Fruit fly (Drosophila melanogaster): ENCODE data around the gene Jhbp12.

Jhbp12 gene

DNA sequence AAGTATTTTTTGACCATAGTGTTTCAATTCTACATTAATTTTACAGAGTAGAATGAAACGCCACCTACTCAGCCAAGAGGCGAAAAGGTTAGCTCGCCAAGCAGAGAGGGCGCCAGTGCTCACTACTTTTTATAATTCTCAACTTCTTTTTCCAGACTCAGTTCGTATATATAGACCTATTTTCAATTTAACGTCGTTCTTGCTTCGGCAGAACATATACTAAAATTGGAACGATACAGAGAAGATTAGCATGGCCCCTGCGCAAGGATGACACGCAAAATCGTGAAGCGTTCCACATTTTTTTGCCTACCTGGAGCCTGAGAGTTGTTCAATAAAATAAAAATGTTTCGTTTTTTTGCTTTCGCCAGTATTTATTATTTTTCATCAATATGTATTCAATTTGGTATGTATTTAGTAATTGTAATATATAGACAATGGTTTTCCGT lies 32.4 kb downstream of the Jhbp12 start (continued):
- TF ChIP-seq lz (GFP tag; optimal IDR thresholded peaks at IDR 0.05) (peak; percentile 56), CG11902 (GFP tag; optimal IDR thresholded peaks at IDR 0.05) (peak; percentile 12), CG9139 (GFP tag; optimal IDR thresholded peaks at IDR 0.05) (peak; percentile 52), CG3032 (tag; optimal IDR thresholded peaks at IDR 0.05) (peak; percentile 1)

DNA sequence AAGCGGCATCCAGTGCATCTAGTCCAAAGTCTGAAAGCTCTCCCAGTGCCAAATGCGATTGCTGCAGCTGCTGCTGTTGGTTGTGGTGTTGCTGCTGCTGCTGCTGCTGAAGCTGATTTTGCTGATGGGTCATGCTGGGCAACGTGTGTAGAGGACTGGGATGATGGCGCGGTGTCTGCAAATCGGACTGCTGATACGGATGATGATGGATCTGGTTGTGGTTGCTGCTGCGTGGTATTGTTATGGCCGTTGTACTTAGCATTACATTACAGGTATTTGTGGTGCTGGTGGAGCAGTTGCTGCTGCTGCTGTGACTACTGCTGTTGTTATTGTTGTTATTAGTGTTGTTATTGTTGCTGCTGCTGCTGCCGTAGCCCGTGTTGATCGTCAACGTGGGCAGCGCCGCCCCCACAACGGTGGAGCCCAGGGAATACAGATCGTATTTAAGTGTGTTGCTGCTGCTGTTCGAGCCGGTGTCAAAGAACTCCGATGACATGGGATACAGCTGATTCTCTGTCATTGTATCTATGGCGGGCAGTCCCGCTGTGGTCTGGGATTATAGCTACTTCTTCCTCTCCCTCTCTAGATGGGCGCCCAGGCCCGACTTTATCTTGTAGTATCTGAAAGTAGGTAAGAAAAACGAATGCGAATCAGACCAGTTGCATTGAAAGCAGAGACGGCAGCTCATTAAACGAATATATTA lies 37.9 kb downstream of the Jhbp12 start:
- TF ChIP-seq Eip78C (GFP tag) (peak; percentile 8), acj6 (GFP tag; optimal IDR thresholded peaks at IDR 0.05) (no peak), CG6808 (GFP tag; optimal IDR thresholded peaks at IDR 0.05) (peak; percentile 17), dsx (GFP tag; optimal IDR thresholded peaks at IDR 0.05; ENCODE audit: poor library complexity, severe bottlenecking) (peak; percentile 3), Hr39 (GFP tag; optimal IDR thresholded peaks at IDR 0.05) (no peak), Met (GFP tag; optimal IDR thresholded peaks at IDR 0.05) (no peak), esn (GFP tag; optimal IDR thresholded peaks at IDR 0.05) (no peak), fd85E (GFP tag; optimal IDR thresholded peaks at IDR 0.05) (no peak), Ets96B (tag; optimal IDR thresholded peaks at IDR 0.05) (no peak)

DNA sequence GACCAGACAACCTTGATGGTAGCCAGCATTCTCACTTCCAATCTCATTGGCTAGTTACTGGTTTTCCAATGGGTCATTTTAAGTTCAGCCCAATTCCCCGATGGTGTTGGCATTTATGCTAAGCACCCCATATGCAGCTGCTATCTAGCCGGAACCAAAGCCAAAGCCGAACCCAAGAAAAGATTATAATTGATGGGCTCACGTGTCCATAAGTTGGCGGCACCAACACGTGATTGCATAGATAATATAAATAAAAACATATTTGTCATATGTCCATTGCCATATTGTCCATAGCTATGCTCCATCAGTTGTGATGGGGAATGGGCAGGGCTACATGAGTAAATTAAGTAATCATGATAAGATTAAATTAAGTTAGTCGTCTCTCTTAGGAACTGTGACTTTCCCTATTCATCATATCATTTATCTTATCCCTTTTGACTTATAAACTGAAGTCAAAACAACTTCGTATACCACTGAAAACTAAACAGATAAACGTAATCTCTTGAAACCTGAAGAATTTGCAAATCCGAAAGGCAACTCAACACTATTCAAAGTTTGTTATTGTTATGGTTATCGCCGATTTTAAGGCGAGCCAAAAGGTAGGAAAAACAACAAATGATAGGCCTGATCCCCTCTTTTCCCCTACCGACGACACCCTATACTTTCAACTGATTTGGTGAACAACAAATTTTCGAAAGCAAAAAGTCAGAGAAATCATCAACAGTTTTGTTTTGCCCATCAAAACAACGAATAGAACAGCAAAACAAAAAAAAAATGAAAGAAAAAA lies 38.6 kb downstream of the Jhbp12 start:
- TF ChIP-seq fkh (GFP tag; optimal IDR thresholded peaks at IDR 0.05), result no peak
- no peak for TF ChIP-seq salr (GFP tag; optimal IDR thresholded peaks at IDR 0.05)
- TF ChIP-seq net (GFP tag; optimal IDR thresholded peaks at IDR 0.05), result no peak
- TF ChIP-seq OdsH (GFP tag; optimal IDR thresholded peaks at IDR 0.05), result no peak
- no peak for TF ChIP-seq CG11902 (GFP tag; optimal IDR thresholded peaks at IDR 0.05)
- no peak for TF ChIP-seq CG10631 (GFP tag; optimal IDR thresholded peaks at IDR 0.05)
- no peak for TF ChIP-seq CG9139 (GFP tag; optimal IDR thresholded peaks at IDR 0.05)
- TF ChIP-seq Eip75B (GFP tag; optimal IDR thresholded peaks at IDR 0.05), result no peak
- no peak for TF ChIP-seq CG15336 (GFP tag; IDR thresholded peaks at IDR 0.05)
- no peak for TF ChIP-seq fd59A (GFP tag; optimal IDR thresholded peaks at IDR 0.05)
- TF ChIP-seq achi (GFP tag; optimal IDR thresholded peaks at IDR 0.05), result no peak
- no peak for TF ChIP-seq CG11762 (GFP tag; optimal IDR thresholded peaks at IDR 0.05; ENCODE audit: insufficient read depth)

DNA sequence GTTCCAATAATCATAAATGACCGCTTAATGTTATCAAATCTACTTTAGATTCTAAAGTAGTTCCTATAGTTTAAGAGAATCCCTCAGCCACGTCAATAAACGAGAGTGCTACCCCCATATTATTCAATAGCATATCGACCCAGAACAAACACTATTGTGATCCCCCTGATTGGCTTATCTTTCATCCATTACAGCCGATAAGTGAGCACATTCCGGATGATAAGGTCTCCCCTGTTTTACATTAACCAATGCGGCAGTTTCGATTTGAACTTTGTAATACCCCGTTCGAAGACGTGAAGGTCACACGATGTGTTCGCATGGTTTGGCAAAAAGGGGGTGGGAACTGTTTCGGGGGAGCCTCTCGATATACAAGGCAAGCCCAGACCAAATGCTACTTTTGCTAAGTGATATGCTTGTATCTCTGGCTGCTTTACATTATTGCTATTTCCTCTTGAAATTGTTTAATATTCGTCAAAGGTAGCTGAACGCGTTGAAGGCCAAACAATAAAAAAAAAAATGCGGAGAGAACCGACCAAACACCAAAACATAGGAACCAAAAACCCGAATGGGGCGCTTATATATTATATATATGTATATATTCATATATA lies 39.7 kb downstream of the Jhbp12 start:
- TF ChIP-seq fd59A (GFP tag; optimal IDR thresholded peaks at IDR 0.05) (no peak), Eip78C (GFP tag) (no peak)

DNA sequence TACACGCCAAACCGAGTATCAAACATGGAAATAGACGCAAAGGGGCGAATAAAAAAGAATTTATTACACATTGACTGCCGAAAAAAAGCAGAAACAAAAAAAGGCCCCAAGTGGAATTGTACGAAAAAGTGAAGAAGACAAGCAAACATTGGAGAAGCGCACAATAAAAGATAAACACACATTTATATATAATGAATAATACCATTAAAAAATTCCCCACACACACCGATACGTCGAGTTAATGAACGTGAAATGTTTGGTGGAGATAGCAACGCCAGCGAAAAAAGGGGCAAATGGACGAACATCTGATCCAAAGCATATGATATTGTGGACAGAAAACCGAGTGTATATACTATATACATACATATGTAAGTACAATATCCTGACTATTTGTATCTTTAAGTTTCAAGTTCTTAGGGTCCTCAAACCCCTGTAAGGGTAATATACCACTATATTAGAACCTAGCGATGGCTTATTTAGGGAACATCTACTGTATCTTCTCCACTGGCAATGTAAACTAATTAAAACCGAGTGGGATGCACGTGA lies 40.3 kb downstream of the Jhbp12 start:
- TF ChIP-seq vri (GFP tag; optimal IDR thresholded peaks at IDR 0.05), result peak; percentile 9
- peak; percentile 5 for TF ChIP-seq CG31627 (GFP tag; optimal IDR thresholded peaks at IDR 0.05)
- TF ChIP-seq CG8319 (GFP tag; optimal IDR thresholded peaks at IDR 0.05), result no peak
- TF ChIP-seq ss (GFP tag; optimal IDR thresholded peaks at IDR 0.05), result no peak
- no peak for TF ChIP-seq Blimp-1 (GFP tag; optimal IDR thresholded peaks at IDR 0.05)
- no peak for TF ChIP-seq CG8119 (GFP tag; IDR thresholded peaks at IDR 0.05)
- TF ChIP-seq fd85E (GFP tag; optimal IDR thresholded peaks at IDR 0.05), result no peak
- no peak for TF ChIP-seq Eip93F (GFP tag; optimal IDR thresholded peaks at IDR 0.05)
- no peak for TF ChIP-seq CG6808 (GFP tag; optimal IDR thresholded peaks at IDR 0.05)
- TF ChIP-seq svp (GFP tag), result no peak
- no peak for TF ChIP-seq fkh (GFP tag; optimal IDR thresholded peaks at IDR 0.05)
